Fruit fly (Drosophila melanogaster): ENCODE measurements around the gene CG14892.

The CG14892 gene

dm6 chr3R:16573483-16574145 is 20.6 kb upstream of the CG14892 start, which contains the start of gene CG14903 (continued):
- TF ChIP-seq CG17829 (tag; optimal IDR thresholded peaks at IDR 0.05) (no peak), fd102C (GFP tag; optimal IDR thresholded peaks at IDR 0.05) (no peak), CG10654 (GFP tag; optimal IDR thresholded peaks at IDR 0.05) (peak; percentile 48), CG1602 (GFP tag; optimal IDR thresholded peaks at IDR 0.05) (peak; percentile 40), gce (GFP tag; IDR thresholded peaks at IDR 0.05) (no peak), Taf1 (GFP tag; IDR thresholded peaks at IDR 0.05) (no peak), crol (GFP tag; IDR thresholded peaks at IDR 0.05) (no peak), CG31388 (GFP tag; optimal IDR thresholded peaks at IDR 0.05) (no peak), CG7357 (GFP tag; IDR thresholded peaks at IDR 0.05) (no peak), TFAM (GFP tag; optimal IDR thresholded peaks at IDR 0.05) (no peak), sug (tag; optimal IDR thresholded peaks at IDR 0.05) (no peak), CG5245 (GFP tag; optimal IDR thresholded peaks at IDR 0.05) (peak; percentile 39), CG9932 (GFP tag; IDR thresholded peaks at IDR 0.05) (peak; percentile 67), sima (GFP tag; optimal IDR thresholded peaks at IDR 0.05) (no peak), Ets97D (GFP tag; optimal IDR thresholded peaks at IDR 0.05) (peak; percentile 39), Drgx (GFP tag; IDR thresholded peaks at IDR 0.05) (no peak), kay (GFP tag; optimal IDR thresholded peaks at IDR 0.05) (peak; percentile 2), CG4730 (GFP tag; IDR thresholded peaks at IDR 0.05) (no peak), CG3407 (GFP tag; optimal IDR thresholded peaks at IDR 0.05) (no peak), Mad (GFP tag; optimal IDR thresholded peaks at IDR 0.05) (no peak), pros (GFP tag; optimal IDR thresholded peaks at IDR 0.05) (no peak), esg (GFP tag; conservative IDR thresholded peaks at IDR 0.05) (no peak), BtbVII (GFP tag; optimal IDR thresholded peaks at IDR 0.05) (no peak), CG2129 (GFP tag; IDR thresholded peaks at IDR 0.05; ENCODE audit: partially characterized antibody) (peak; percentile 20; the same call in 1 of the 2 replicates), bcd (GFP tag; optimal IDR thresholded peaks at IDR 0.05) (peak; percentile 49), CG17912 (GFP tag; optimal IDR thresholded peaks at IDR 0.05) (no peak), CG9797 (GFP tag; optimal IDR thresholded peaks at IDR 0.05) (peak; percentile 15), Atf6 (GFP tag; IDR thresholded peaks at IDR 0.05) (no peak), CG13624 (GFP tag; optimal IDR thresholded peaks at IDR 0.05) (peak; percentile 25), CG6683 (GFP tag; optimal IDR thresholded peaks at IDR 0.05) (no peak), Side (GFP tag; optimal IDR thresholded peaks at IDR 0.05) (no peak), CG8359 (GFP tag; optimal IDR thresholded peaks at IDR 0.05; ENCODE audit: borderline replicate concordance) (no peak), Dbx (GFP tag; IDR thresholded peaks at IDR 0.05) (peak; percentile 53; the same call in 1 of the 3 replicates), Rx (GFP tag; IDR thresholded peaks at IDR 0.05) (no peak), CG17328 (GFP tag; IDR thresholded peaks at IDR 0.05) (no peak), CG17359 (tag; optimal IDR thresholded peaks at IDR 0.05) (no peak), Max (GFP tag; optimal IDR thresholded peaks at IDR 0.05) (peak; percentile 27), CG10209 (GFP tag; optimal IDR thresholded peaks at IDR 0.05) (no peak), CG33557 (GFP tag; optimal IDR thresholded peaks at IDR 0.05) (no peak), ro (GFP tag; IDR thresholded peaks at IDR 0.05) (no peak), HLH4C (GFP tag; IDR thresholded peaks at IDR 0.05; ENCODE audit: partially characterized antibody) (peak; percentile 56; the same call in 2 of the 3 replicates), vfl (GFP tag; optimal IDR thresholded peaks at IDR 0.05) (no peak), inv (GFP tag; IDR thresholded peaks at IDR 0.05; ENCODE audit: partially characterized antibody) (peak; percentile 53), CG17802 (tag; optimal IDR thresholded peaks at IDR 0.05) (peak; percentile 100), Optix (GFP tag; IDR thresholded peaks at IDR 0.05) (no peak), CG8290 (GFP tag; optimal IDR thresholded peaks at IDR 0.05) (peak; percentile 48), CG8290 (tag; optimal IDR thresholded peaks at IDR 0.05) (no peak), unc-4 (GFP tag; IDR thresholded peaks at IDR 0.05; ENCODE audit: partially characterized antibody) (peak; percentile 72), CG3726 (GFP tag; IDR thresholded peaks at IDR 0.05) (no peak), run (tag; optimal IDR thresholded peaks at IDR 0.05) (no peak), CG9609 (GFP tag; optimal IDR thresholded peaks at IDR 0.05) (peak; percentile 44)
